Fruit fly (Drosophila melanogaster): Measurements from ENCODE around the gene CG33941.

Gene CG33941

DNA sequence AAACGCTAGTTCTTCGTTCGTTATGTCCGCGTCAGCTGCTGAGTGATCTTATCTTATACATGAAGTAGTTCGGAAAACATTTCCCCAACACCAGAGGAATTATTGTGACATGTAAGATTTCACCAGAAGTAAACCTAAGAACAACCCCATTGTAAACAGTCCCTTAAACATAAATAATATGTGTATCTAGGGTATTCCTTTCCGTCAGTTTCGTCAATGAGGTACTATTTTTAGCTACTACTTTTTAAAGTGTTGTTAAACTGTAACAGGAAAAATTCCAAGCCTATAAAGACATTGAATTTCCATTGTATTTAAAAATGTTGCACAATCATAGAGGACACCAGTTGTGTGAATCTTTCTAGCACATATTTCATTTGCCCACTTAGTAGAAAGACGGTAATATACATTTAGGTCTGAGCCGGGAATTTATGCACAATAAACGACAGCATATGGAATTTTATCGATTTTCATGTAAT, 15.4 kb downstream of the CG33941 start:
- TF ChIP-seq fd96Ca (GFP tag; IDR thresholded peaks at IDR 0.05), result no peak
- peak; percentile 19 for TF ChIP-seq D1 (tag; optimal IDR thresholded peaks at IDR 0.05)

DNA sequence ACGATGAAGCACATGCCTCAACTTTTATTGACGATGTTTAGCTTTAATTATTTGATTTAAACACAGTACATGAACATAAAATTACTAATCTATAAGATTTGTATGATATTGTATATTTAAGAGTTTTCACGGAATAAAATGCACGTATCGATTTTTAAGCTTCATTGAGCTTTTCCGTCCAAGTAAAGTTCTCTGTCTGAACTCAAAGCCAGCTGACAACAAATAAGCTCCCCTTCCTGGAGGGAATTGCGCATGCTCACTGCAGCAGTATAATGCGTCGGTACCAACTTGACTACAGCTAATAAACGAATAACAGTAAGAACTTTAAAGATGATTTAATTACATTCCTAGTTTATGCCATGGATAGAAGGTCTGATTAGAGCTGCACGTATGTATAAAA, 16.3 kb downstream of the CG33941 start:
- TF ChIP-seq CG32121 (GFP tag; IDR thresholded peaks at IDR 0.05) (no peak), D1 (tag; optimal IDR thresholded peaks at IDR 0.05) (no peak), CG13204 (GFP tag; optimal IDR thresholded peaks at IDR 0.05) (no peak), CG8301 (tag; optimal IDR thresholded peaks at IDR 0.05) (no peak), CG4496 (GFP tag; IDR thresholded peaks at IDR 0.05) (no peak), Pif1A (GFP tag; optimal IDR thresholded peaks at IDR 0.05) (no peak), Ets98B (GFP tag; IDR thresholded peaks at IDR 0.05) (no peak), CG10348 (GFP tag; IDR thresholded peaks at IDR 0.05) (no peak), fd96Ca (GFP tag; IDR thresholded peaks at IDR 0.05) (no peak), EcR (GFP tag; optimal IDR thresholded peaks at IDR 0.05) (no peak), Snoo (tag; optimal IDR thresholded peaks at IDR 0.05) (no peak), rn (GFP tag; IDR thresholded peaks at IDR 0.05) (no peak), CG8159 (tag; optimal IDR thresholded peaks at IDR 0.05) (no peak), CG14655 (GFP tag; optimal IDR thresholded peaks at IDR 0.05) (no peak), CG9948 (tag; optimal IDR thresholded peaks at IDR 0.05) (no peak), CG15710 (tag; optimal IDR thresholded peaks at IDR 0.05) (no peak), Pif1B (GFP tag; optimal IDR thresholded peaks at IDR 0.05) (no peak), CG17806 (tag; optimal IDR thresholded peaks at IDR 0.05) (no peak), CG12605 (GFP tag; IDR thresholded peaks at IDR 0.05) (no peak)

dm6 chr4:485796-486195, 18.5 kb downstream of the CG33941 start:
- TF ChIP-seq gl (tag; optimal IDR thresholded peaks at IDR 0.05) (no peak), CG8301 (tag; optimal IDR thresholded peaks at IDR 0.05) (no peak), CG12605 (GFP tag; IDR thresholded peaks at IDR 0.05) (no peak), Pif1B (GFP tag; optimal IDR thresholded peaks at IDR 0.05) (no peak), CG34367 (tag; optimal IDR thresholded peaks at IDR 0.05) (no peak), CG4496 (GFP tag; IDR thresholded peaks at IDR 0.05) (no peak), D1 (tag; optimal IDR thresholded peaks at IDR 0.05) (no peak), EcR (GFP tag; optimal IDR thresholded peaks at IDR 0.05) (no peak), CG15710 (tag; optimal IDR thresholded peaks at IDR 0.05) (no peak), Pif1A (GFP tag; optimal IDR thresholded peaks at IDR 0.05) (no peak), CG14655 (GFP tag; optimal IDR thresholded peaks at IDR 0.05) (no peak), CG8159 (tag; optimal IDR thresholded peaks at IDR 0.05) (no peak), CG17806 (tag; optimal IDR thresholded peaks at IDR 0.05) (no peak), rn (GFP tag; IDR thresholded peaks at IDR 0.05) (no peak), Snoo (tag; optimal IDR thresholded peaks at IDR 0.05) (no peak), fd96Ca (GFP tag; IDR thresholded peaks at IDR 0.05) (no peak)

DNA sequence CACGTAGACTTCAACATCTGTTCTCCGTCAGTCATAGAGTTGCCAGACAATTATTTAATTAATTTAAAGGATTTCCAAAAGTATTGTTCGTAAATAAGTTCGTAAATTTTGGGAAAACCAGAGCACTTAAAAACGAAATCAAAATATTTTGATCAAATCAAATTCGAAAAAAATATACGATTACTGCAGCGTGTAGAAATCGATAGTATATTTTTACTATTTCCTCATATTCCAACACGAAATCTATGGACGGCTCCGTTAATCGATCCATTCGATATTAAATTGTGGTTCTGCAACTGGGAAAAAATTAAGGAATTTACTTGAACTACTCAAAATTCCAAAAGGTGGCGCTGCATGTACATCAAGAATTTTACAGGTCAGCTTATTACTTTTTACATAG, 19.1 kb downstream of the CG33941 start:
- TF ChIP-seq CG4496 (GFP tag; IDR thresholded peaks at IDR 0.05) (no peak), gl (tag; optimal IDR thresholded peaks at IDR 0.05) (no peak), Pif1B (GFP tag; optimal IDR thresholded peaks at IDR 0.05) (no peak), D1 (tag; optimal IDR thresholded peaks at IDR 0.05) (peak; percentile 50), CG14655 (GFP tag; optimal IDR thresholded peaks at IDR 0.05) (peak; percentile 4), Snoo (tag; optimal IDR thresholded peaks at IDR 0.05) (peak; percentile 24), CG32121 (GFP tag; IDR thresholded peaks at IDR 0.05) (no peak), Pif1A (GFP tag; optimal IDR thresholded peaks at IDR 0.05) (peak; percentile 9), CG15710 (tag; optimal IDR thresholded peaks at IDR 0.05) (peak; percentile 23), EcR (GFP tag; optimal IDR thresholded peaks at IDR 0.05) (no peak), CG10348 (GFP tag; IDR thresholded peaks at IDR 0.05) (no peak), CG8301 (tag; optimal IDR thresholded peaks at IDR 0.05) (peak; percentile 3), rn (GFP tag; IDR thresholded peaks at IDR 0.05) (no peak), CG34367 (tag; optimal IDR thresholded peaks at IDR 0.05) (no peak), Ets98B (GFP tag; IDR thresholded peaks at IDR 0.05) (no peak), fd96Ca (GFP tag; IDR thresholded peaks at IDR 0.05) (no peak), CG13204 (GFP tag; optimal IDR thresholded peaks at IDR 0.05) (no peak), CG17806 (tag; optimal IDR thresholded peaks at IDR 0.05) (peak; percentile 5)

DNA sequence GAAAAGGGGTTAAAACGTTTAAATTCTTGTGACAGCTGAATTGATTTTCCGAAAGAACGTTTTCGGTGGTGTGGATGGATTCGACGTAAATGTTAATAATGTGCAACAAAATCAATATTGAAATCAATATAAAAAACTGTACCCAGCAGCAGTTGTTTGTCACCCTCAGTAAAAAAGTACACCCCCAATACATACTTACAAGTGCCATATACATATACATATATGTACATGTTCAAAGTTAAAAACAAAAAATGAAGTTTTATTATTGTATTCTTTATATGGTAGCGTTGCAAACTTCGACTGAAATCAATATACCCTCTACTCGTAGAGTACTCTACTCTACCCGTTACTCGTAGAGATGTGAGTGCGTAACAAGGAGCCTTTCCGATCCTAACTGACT, 20.2 kb downstream of the CG33941 start:
- no peak for TF ChIP-seq CG12605 (GFP tag; IDR thresholded peaks at IDR 0.05)
- TF ChIP-seq Snoo (tag; optimal IDR thresholded peaks at IDR 0.05), result no peak
- TF ChIP-seq gl (tag; optimal IDR thresholded peaks at IDR 0.05), result no peak
- no peak for TF ChIP-seq CG32121 (GFP tag; IDR thresholded peaks at IDR 0.05)
- TF ChIP-seq CG34367 (tag; optimal IDR thresholded peaks at IDR 0.05), result no peak
- TF ChIP-seq CG13204 (GFP tag; optimal IDR thresholded peaks at IDR 0.05), result no peak
- no peak for TF ChIP-seq CG10348 (GFP tag; IDR thresholded peaks at IDR 0.05)
- TF ChIP-seq CG17806 (tag; optimal IDR thresholded peaks at IDR 0.05), result no peak
- no peak for TF ChIP-seq Pif1B (GFP tag; optimal IDR thresholded peaks at IDR 0.05)

DNA sequence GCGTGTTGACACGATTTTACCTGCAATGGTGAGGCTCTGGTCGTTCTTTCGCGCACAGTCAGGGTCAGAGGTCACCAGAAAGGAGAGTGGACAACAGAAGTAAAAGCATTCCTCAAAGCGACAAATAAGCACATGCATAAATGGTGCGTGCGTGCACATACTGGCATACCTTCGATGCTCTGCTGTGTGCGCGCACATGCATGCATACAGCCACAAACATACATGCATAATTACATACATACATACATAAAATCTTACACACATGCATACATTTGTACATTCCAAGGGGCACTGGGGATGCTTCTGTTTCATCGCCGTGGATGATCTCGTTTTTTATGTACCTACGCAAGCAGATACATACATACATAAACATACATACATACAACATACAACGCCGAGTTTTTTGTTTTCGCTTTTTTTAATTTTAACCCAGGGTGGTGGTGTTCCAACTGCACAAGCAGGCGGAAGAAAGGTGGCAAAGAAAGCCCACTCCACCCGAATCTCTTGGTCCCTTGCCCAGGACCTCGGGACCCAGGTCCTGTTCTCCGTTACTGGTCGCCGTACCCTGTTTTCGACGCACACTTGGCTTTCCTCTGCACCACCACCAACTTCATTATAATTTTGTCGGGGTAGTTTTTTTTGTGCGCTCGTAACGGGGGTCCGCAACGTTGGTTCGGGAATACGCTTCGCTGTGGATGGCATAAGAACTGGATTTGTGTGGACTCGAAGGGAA, 21.7 kb downstream of the CG33941 start, which contains the start of gene Asator:
Asator (minus strand) TSS at position 167 of the 733 bp plus-strand sequence.
- TF ChIP-seq CG8301 (tag; optimal IDR thresholded peaks at IDR 0.05) (no peak), gl (tag; optimal IDR thresholded peaks at IDR 0.05) (peak; percentile 9), EcR (GFP tag; optimal IDR thresholded peaks at IDR 0.05) (no peak), CG15710 (tag; optimal IDR thresholded peaks at IDR 0.05) (peak; percentile 55), Ets98B (GFP tag; IDR thresholded peaks at IDR 0.05) (no peak), CG10348 (GFP tag; IDR thresholded peaks at IDR 0.05) (no peak), CG17806 (tag; optimal IDR thresholded peaks at IDR 0.05) (peak; percentile 25), Pif1A (GFP tag; optimal IDR thresholded peaks at IDR 0.05) (peak; percentile 61), fd96Ca (GFP tag; IDR thresholded peaks at IDR 0.05) (no peak), rn (GFP tag; IDR thresholded peaks at IDR 0.05) (no peak), CG12605 (GFP tag; IDR thresholded peaks at IDR 0.05) (no peak), D1 (tag; optimal IDR thresholded peaks at IDR 0.05) (no peak), CG34367 (tag; optimal IDR thresholded peaks at IDR 0.05) (peak; percentile 29), CG14655 (GFP tag; optimal IDR thresholded peaks at IDR 0.05) (peak; percentile 21), CG32121 (GFP tag; IDR thresholded peaks at IDR 0.05) (no peak), CG8159 (tag; optimal IDR thresholded peaks at IDR 0.05) (peak; percentile 59), CG13204 (GFP tag; optimal IDR thresholded peaks at IDR 0.05) (no peak), CG9948 (tag; optimal IDR thresholded peaks at IDR 0.05) (peak; percentile 21), Snoo (tag; optimal IDR thresholded peaks at IDR 0.05) (peak; percentile 25), Pif1B (GFP tag; optimal IDR thresholded peaks at IDR 0.05) (peak; percentile 40), CG4496 (GFP tag; IDR thresholded peaks at IDR 0.05) (no peak)
